Fruit fly (Drosophila melanogaster) whole organism, wandering third instar larva: ENCODE data around the gene CG10019.

Experiments used
- Hr78 ChIP-seq: fragments of >200 bp; optimal IDR thresholded peaks from 2 replicates; lab custom pipeline; 2017; ENCODE audit warnings: missing biosample characterization, missing genetic modification characterization
- Sp1 ChIP-seq: fragments of 200-800 bp; sonication (Bioruptor generic); optimal IDR thresholded peaks from 3 replicates; lab custom pipeline; 2019; ENCODE audit warnings: missing biosample characterization, mild to moderate bottlenecking, missing genetic modification characterization, moderate library complexity
- dmrt93B ChIP-seq: fragments of 200-800 bp; sonication (Bioruptor generic); optimal IDR thresholded peaks from 2 replicates; lab custom pipeline; 2018; ENCODE audit warnings: missing biosample characterization, mild to moderate bottlenecking, missing genetic modification characterization
- h ChIP-seq: fragments of 200-800 bp; sonication (Bioruptor generic); optimal IDR thresholded peaks from 3 replicates; lab custom pipeline; 2016; ENCODE audit warnings: missing biosample characterization, mild to moderate bottlenecking, missing genetic modification characterization
- psq ChIP-seq: fragments of 200-800 bp; sonication (Bioruptor generic); optimal IDR thresholded peaks from 3 replicates; lab custom pipeline; 2017; ENCODE audit warnings: missing biosample characterization, mild to moderate bottlenecking, missing genetic modification characterization, moderate library complexity
- sage ChIP-seq: fragments of 200-800 bp; sonication (Bioruptor generic); optimal IDR thresholded peaks from 2 replicates; lab custom pipeline; 2016; ENCODE audit warnings: missing biosample characterization, mild to moderate bottlenecking, missing genetic modification characterization
- usp ChIP-seq: fragments of >200 bp; optimal IDR thresholded peaks from 2 replicates; lab custom pipeline; 2017; ENCODE audit warnings: missing biosample characterization, missing genetic modification characterization

dm6 chr2L:3703260-3703659 is 27.0 kb upstream of the CG10019 start, which contains the start of gene CG2816:
- TF ChIP-seq psq = peak; percentile 85
- peak; percentile 92 for TF ChIP-seq Sp1
- peak; percentile 58 for TF ChIP-seq sage
- TF ChIP-seq Hr78 (GFP tag; lab: Kevin White, UChicago) = no peak
- no peak for TF ChIP-seq usp (GFP tag; lab: Kevin White, UChicago)
- TF ChIP-seq h (GFP tag; lab: Kevin White, UChicago) = peak; percentile 97
- peak; percentile 84 for TF ChIP-seq dmrt93B
